Fruit fly (Drosophila melanogaster): ENCODE results near the gene Es2.

DNA sequence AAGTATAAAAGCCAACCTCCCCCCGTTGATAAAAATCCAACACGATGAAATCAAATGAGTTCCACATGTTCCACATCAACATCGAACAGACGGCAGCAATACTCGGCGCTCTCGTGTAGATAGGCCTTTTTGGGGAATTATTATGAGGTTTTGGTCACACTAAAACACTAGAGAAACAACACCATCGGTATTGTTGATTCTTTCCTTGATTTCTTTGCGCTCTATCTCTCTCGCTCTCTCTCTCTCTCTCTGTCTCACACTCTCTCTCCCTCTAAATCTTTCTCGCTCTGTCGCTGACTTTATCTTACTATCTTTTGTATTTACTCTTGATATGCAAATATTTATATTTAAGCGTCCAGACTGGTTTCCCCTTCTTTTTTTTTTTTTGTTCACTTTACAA is 49.5 kb downstream of the Es2 start:
- TF ChIP-seq h (optimal IDR thresholded peaks at IDR 0.05) (no peak), insv (optimal IDR thresholded peaks at IDR 0.05) (no peak), psq (optimal IDR thresholded peaks at IDR 0.05) (no peak)
